Worm (Caenorhabditis elegans) whole organism, early embryonic: ENCODE data around the gene trx-2.

Experiments
- F13C5.2 ChIP-seq: sonication (generic microtip); optimal IDR thresholded peaks from 2 replicates; lab custom pipeline; 2017; ENCODE audit warnings: mild to moderate bottlenecking, missing genetic modification characterization, inconsistent platforms, missing compliant biosample characterization
- ama-1 ChIP-seq: fragments of 150-350 bp; optimal IDR thresholded peaks from 2 replicates; lab custom pipeline; 2014
- ceh-13 ChIP-seq: fragments of 200-800 bp; sonication (Bioruptor generic); optimal IDR thresholded peaks from 2 replicates; lab custom pipeline; 2018; ENCODE audit warnings: mild to moderate bottlenecking, missing genetic modification characterization, missing compliant biosample characterization
- ceh-36 ChIP-seq: sonication (generic microtip); optimal IDR thresholded peaks from 2 replicates; lab custom pipeline; 2016; ENCODE audit warnings: missing genetic modification characterization, inconsistent platforms, missing compliant biosample characterization
- ets-7 ChIP-seq: sonication (generic microtip); optimal IDR thresholded peaks from 2 replicates; lab custom pipeline; 2016; ENCODE audit warnings: missing genotype, missing genetic modification characterization, missing compliant biosample characterization
- pes-1 ChIP-seq: fragments of 200-800 bp; sonication (Bioruptor generic); IDR thresholded peaks from 2 replicates; pipeline ENCODE4 v1.3.6; 2022; ENCODE audit warnings: missing genetic modification reagents, missing genetic modification characterization, missing compliant biosample characterization
- sea-1 ChIP-seq: fragments of 200-800 bp; sonication (Bioruptor generic); conservative IDR thresholded peaks from 2 replicates; pipeline ENCODE4 v1.3.6; 2022; ENCODE audit warnings: missing genetic modification characterization, missing compliant biosample characterization
- tbx-11 ChIP-seq: fragments of 200-800 bp; sonication (Bioruptor generic); IDR thresholded peaks from 2 replicates; pipeline ENCODE4 v1.3.6; 2022; ENCODE audit warnings: missing genetic modification characterization, missing compliant biosample characterization

ce11 chrV:10285853-10286252 lies 28.6 kb upstream of the trx-2 start:
- TF ChIP-seq ets-7 (tag; lab: Kevin White, UChicago) (no peak), tbx-11 (no peak), sea-1 (no peak), pes-1 (no peak), F13C5.2 (tag; lab: Kevin White, UChicago) (no peak), ceh-36 (tag; lab: Kevin White, UChicago) (no peak), ama-1 (lab: Kevin White, UChicago) (no peak), ceh-13 (GFP tag; lab: Kevin White, UChicago) (no peak)
